Worm (Caenorhabditis elegans): Measurements from ENCODE around the gene grl-5.

The grl-5 gene

DNA sequence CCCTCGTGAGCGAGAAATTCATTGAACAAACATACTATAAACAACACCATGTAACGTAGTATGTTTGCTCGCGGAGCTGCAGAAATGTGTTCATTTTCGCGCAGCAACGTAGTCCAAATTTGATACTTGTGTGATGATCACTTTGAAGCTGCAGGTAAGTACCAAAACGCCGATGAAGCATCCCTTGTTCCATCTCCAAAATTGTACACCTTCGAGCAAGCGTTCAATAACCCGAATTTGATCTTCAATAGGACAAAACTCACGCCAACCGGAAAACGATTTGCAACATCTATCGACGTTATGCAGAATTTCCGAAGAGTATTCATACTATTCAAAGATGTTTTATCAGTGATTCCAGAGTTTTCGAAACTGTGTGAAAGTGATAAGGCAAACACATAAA is 3.8 kb downstream of the grl-5 start, which contains the start of gene Y47D7A.3:
Gene Y47D7A.3, plus strand, starts transcription at position 301 of the 400 bp plus-strand sequence.
- no peak for TF ChIP-seq ZK546.5 (tag; optimal IDR thresholded peaks at IDR 0.05)
- no peak for TF ChIP-seq nhr-23 (tag; optimal IDR thresholded peaks at IDR 0.05)
- no peak for TF ChIP-seq unc-39 (tag; optimal IDR thresholded peaks at IDR 0.05)
- no peak for TF ChIP-seq ztf-4 (tag; optimal IDR thresholded peaks at IDR 0.05)
- no peak for TF ChIP-seq nhr-11 (tag; optimal IDR thresholded peaks at IDR 0.05)
- TF ChIP-seq nhr-237 (tag; optimal IDR thresholded peaks at IDR 0.05) = no peak
- TF ChIP-seq jun-1 (tag; optimal IDR thresholded peaks at IDR 0.05) = no peak
- no peak for TF ChIP-seq egl-27 (tag; optimal IDR thresholded peaks at IDR 0.05)
- TF ChIP-seq nhr-43 (tag; optimal IDR thresholded peaks at IDR 0.05; ENCODE audit: poor library complexity, severe bottlenecking) = no peak
- TF ChIP-seq skn-1 (tag; optimal IDR thresholded peaks at IDR 0.05) = no peak
- no peak for TF ChIP-seq nhr-77 (tag; optimal IDR thresholded peaks at IDR 0.05)
- no peak for TF ChIP-seq ceh-82 (tag; optimal IDR thresholded peaks at IDR 0.05)
- no peak for TF ChIP-seq nhr-76 (tag; optimal IDR thresholded peaks at IDR 0.05)
- TF ChIP-seq elt-1 (tag; optimal IDR thresholded peaks at IDR 0.05) = no peak
- TF ChIP-seq nfya-1 (tag; optimal IDR thresholded peaks at IDR 0.05; ENCODE audit: insufficient read depth) = no peak

DNA sequence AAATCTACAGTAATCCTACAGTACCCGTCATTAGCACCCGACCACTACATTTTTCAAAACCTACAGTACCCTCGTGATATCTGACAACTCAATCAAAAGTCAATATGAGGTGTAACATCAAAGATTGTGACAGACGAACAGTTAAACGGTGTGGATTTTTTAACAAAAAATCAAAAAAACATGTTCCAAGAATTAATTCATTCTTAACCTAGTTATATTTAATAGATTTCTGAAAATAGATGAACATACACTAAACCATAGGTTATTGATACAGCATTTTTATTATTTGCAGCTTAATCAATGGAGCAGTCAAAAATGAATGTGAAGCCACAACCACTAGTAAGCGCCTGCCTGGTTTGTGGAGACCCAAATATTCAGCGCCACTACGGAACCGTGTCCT is 6.9 kb downstream of the grl-5 start, which contains the start of gene nhr-118:
Gene nhr-118, plus strand, starts transcription at position 301 of the 400 bp plus-strand sequence.
- no peak for TF ChIP-seq ceh-16 (tag; optimal IDR thresholded peaks at IDR 0.05)
- no peak for TF ChIP-seq nhr-67 (tag; optimal IDR thresholded peaks at IDR 0.05)
- no peak for TF ChIP-seq nhr-76 (tag; optimal IDR thresholded peaks at IDR 0.05)
- no peak for TF ChIP-seq fkh-2 (tag; optimal IDR thresholded peaks at IDR 0.05)
- no peak for TF ChIP-seq fkh-10 (GFP tag; optimal IDR thresholded peaks at IDR 0.05)
- no peak for TF ChIP-seq lin-15B (tag; optimal IDR thresholded peaks at IDR 0.05)
- no peak for TF ChIP-seq ztf-4 (tag; optimal IDR thresholded peaks at IDR 0.05)
- no peak for TF ChIP-seq nhr-43 (tag; optimal IDR thresholded peaks at IDR 0.05; ENCODE audit: poor library complexity, severe bottlenecking)
- TF ChIP-seq unc-39 (tag; optimal IDR thresholded peaks at IDR 0.05) = no peak
- no peak for TF ChIP-seq lin-39 (tag; optimal IDR thresholded peaks at IDR 0.05)
- no peak for TF ChIP-seq jun-1 (tag; optimal IDR thresholded peaks at IDR 0.05)
- TF ChIP-seq nhr-25 (tag; optimal IDR thresholded peaks at IDR 0.05) = no peak
- TF ChIP-seq elt-1 (tag; optimal IDR thresholded peaks at IDR 0.05) = no peak
- TF ChIP-seq nfya-1 (tag; optimal IDR thresholded peaks at IDR 0.05; ENCODE audit: insufficient read depth) = no peak

DNA sequence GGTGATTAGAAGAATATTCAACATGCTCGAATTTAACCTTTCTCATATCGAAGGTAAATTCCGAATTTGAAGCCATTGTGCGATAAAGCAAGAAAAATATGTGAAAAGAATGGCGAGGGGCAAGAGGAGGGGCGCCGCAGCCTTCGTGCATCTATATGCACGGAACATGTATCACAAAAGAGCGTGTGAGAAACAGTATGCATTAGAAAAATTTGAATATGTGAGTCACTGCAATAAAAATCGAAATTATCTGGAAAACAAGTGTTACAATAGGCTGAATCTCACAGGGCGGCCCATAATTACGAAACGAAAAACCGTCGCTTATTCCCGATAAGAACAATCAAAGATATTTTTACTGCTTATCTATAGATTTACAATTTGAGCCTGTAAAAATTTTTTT is 12.6 kb downstream of the grl-5 start, which contains the start of gene F13A2.5:
Gene F13A2.5, minus strand, starts transcription at position 101 of the 400 bp plus-strand sequence.
- TF ChIP-seq ztf-4 (tag; optimal IDR thresholded peaks at IDR 0.05) = no peak
- TF ChIP-seq nhr-11 (tag; optimal IDR thresholded peaks at IDR 0.05) = no peak

DNA sequence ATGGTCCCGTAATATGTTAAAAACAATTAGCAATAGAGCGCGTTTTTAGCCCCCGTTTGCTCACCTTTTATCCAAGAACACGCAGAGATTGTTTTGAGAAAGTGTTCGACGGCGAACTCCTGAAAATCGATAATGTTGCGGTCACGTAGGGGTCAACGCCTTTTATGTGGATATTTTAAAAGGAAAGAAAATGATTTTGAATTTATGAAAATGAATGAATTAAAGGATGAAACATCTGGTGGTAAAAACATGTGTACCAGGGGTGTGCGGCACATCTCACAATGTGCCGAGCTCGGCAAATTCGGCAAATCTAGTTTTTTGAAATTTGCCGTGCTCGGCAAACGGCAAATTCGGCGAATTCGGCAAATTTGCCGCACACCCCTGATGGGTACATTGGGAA is 14.3 kb downstream of the grl-5 start, which contains the start of gene F13A2.4:
Gene F13A2.4, minus strand, starts transcription at position 101 of the 400 bp plus-strand sequence.
- TF ChIP-seq unc-62 (GFP tag; optimal IDR thresholded peaks at IDR 0.05) = no peak
- no peak for TF ChIP-seq nhr-25 (tag; optimal IDR thresholded peaks at IDR 0.05)
- TF ChIP-seq sea-2 (GFP tag; optimal IDR thresholded peaks at IDR 0.05) = no peak
- no peak for TF ChIP-seq elt-2 (tag; optimal IDR thresholded peaks at IDR 0.05)
- no peak for TF ChIP-seq elt-1 (tag; optimal IDR thresholded peaks at IDR 0.05)
- TF ChIP-seq lin-15B (tag; optimal IDR thresholded peaks at IDR 0.05) = no peak
- no peak for TF ChIP-seq nhr-23 (tag; optimal IDR thresholded peaks at IDR 0.05)
- no peak for TF ChIP-seq nhr-76 (tag; optimal IDR thresholded peaks at IDR 0.05)
- TF ChIP-seq nhr-77 (tag; optimal IDR thresholded peaks at IDR 0.05) = no peak
- no peak for TF ChIP-seq ceh-28 (tag; optimal IDR thresholded peaks at IDR 0.05)
- no peak for TF ChIP-seq nhr-11 (tag; optimal IDR thresholded peaks at IDR 0.05)
- no peak for TF ChIP-seq eor-1 (tag; optimal IDR thresholded peaks at IDR 0.05)
- TF ChIP-seq mml-1 (tag; optimal IDR thresholded peaks at IDR 0.05) = no peak
- no peak for TF ChIP-seq ceh-82 (tag; optimal IDR thresholded peaks at IDR 0.05)
- TF ChIP-seq nhr-67 (tag; optimal IDR thresholded peaks at IDR 0.05) = no peak
- TF ChIP-seq pha-4 (tag; optimal IDR thresholded peaks at IDR 0.05) = no peak
- TF ChIP-seq nhr-43 (tag; optimal IDR thresholded peaks at IDR 0.05; ENCODE audit: poor library complexity, severe bottlenecking) = no peak
- no peak for TF ChIP-seq egl-27 (tag; optimal IDR thresholded peaks at IDR 0.05)
- no peak for TF ChIP-seq daf-12 (tag; optimal IDR thresholded peaks at IDR 0.05)
- TF ChIP-seq unc-39 (tag; optimal IDR thresholded peaks at IDR 0.05) = no peak

DNA sequence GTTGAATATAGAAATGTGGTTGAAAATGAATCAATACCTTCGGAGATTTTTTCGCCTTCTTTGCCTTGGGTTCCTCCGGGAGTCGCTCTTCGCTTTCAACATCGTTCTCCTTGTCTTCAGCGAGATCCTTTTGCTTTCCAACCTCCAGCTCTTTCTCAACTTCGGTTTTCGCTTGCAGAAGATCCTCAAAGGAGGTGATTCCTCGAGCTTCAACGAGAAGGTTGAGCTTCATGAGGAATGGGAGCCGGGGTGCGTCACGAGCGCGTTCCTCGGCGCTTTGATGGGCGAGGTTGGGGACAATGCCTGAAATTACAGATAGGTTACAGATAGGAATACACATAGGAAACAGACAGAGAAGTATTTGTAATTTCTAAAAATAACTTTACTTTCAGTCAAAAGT is 15.6 kb downstream of the grl-5 start:
- no peak for TF ChIP-seq tbx-2 (tag; optimal IDR thresholded peaks at IDR 0.05)
- no peak for TF ChIP-seq hmg-11 (tag; optimal IDR thresholded peaks at IDR 0.05)
- TF ChIP-seq ZK546.5 (tag; optimal IDR thresholded peaks at IDR 0.05) = no peak
- TF ChIP-seq R02D3.7 (tag; optimal IDR thresholded peaks at IDR 0.05) = no peak
- no peak for TF ChIP-seq nhr-23 (tag; optimal IDR thresholded peaks at IDR 0.05)
- TF ChIP-seq nhr-28 (tag; optimal IDR thresholded peaks at IDR 0.05) = no peak
- no peak for TF ChIP-seq nhr-76 (tag; optimal IDR thresholded peaks at IDR 0.05)
- no peak for TF ChIP-seq snpc-4 (tag; optimal IDR thresholded peaks at IDR 0.05)
- TF ChIP-seq nhr-12 (tag; optimal IDR thresholded peaks at IDR 0.05) = no peak
- TF ChIP-seq pqm-1 (tag; optimal IDR thresholded peaks at IDR 0.05) = no peak
- TF ChIP-seq nfya-1 (tag; optimal IDR thresholded peaks at IDR 0.05; ENCODE audit: insufficient read depth) = no peak
